Worm (Caenorhabditis elegans) whole organism, L4 larva: ENCODE data around the gene tax-4.

Experiments used
- aha-1 ChIP-seq: fragments of 150-350 bp; peaks from one replicate; lab custom pipeline; 2014; ENCODE audit warnings: missing biosample characterization, missing genetic modification characterization
- mdl-1 ChIP-seq, 2 experiments: fragments of 150-350 bp in 1 of 2; sonication (generic microtip) in 1 of 2; optimal IDR thresholded peaks; 2 replicates each; lab custom pipeline; 2014 to 2017; ENCODE audit warnings: missing biosample characterization in 2 of 2, missing genetic modification characterization in 2 of 2
- nhr-11 ChIP-seq: fragments of 150-350 bp; optimal IDR thresholded peaks from 2 replicates; lab custom pipeline; 2014; ENCODE audit warnings: missing biosample characterization, missing genetic modification characterization
- nhr-41 ChIP-seq: fragments of 200-800 bp; sonication (Bioruptor generic); IDR thresholded peaks from 2 replicates; pipeline ENCODE4 v1.3.6; 2022; ENCODE audit warnings: missing genetic modification reagents, missing genetic modification characterization, missing compliant biosample characterization
- skn-1 ChIP-seq: fragments of 150-350 bp; optimal IDR thresholded peaks from 2 replicates; lab custom pipeline; 2014; ENCODE audit warnings: missing biosample characterization, missing genetic modification characterization
- snpc-4 ChIP-seq: fragments of 150-350 bp; optimal IDR thresholded peaks from 2 replicates; lab custom pipeline; 2014; ENCODE audit warnings: missing biosample characterization, missing genetic modification characterization

DNA sequence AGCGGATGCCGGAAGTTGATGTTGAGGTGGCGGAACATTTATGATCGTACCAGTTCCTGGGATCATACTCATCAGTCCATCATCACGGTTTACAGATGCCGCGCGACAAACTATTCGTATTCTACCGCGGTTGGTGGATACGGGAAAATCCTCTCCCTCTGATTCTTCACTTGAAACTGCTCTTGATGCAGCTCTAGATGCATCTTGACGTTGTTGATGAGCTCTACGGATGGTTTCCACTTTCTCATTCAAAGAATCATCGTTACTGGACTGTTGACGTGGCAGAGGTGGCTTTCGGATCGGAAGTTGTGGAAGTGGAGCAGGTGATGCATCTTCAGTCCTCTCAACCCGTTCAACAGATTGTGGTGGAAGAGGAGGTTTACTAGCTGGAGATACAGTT is 32.2 kb upstream of the tax-4 start:
- TF ChIP-seq mdl-1 (tag; optimal IDR thresholded peaks at IDR 0.05; lab: Kevin White, UChicago) (no peak), aha-1 (tag; lab: Kevin White, UChicago) (peak; percentile 90), nhr-41 (GFP tag; lab: Robert Waterston, UW) (no peak), skn-1 (tag; lab: Kevin White, UChicago) (no peak), snpc-4 (no peak), nhr-11 (no peak)
